Worm (Caenorhabditis elegans): Measurements from ENCODE around the gene W03F8.6.

The W03F8.6 gene

DNA sequence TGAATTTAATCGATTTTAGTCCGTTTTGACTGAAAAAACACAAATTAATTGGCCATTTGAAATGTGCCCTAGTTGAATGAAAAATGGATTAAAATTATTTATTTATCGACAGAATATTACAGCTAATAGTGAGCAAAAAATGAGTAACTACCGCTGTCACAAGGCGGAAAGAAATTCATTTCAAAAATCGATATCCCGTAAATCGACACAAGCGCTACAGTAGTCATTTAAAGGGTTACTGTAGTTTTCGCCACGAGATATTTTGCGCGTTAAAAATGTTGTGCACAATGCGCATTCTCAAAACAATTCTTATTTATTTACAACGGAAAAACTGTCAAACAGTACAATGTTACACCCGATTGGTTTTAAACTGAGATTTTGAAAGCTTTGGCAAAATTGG is 24.2 kb upstream of the W03F8.6 start (continued):
- TF ChIP-seq pax-3 (tag; optimal IDR thresholded peaks at IDR 0.05) (no peak), elt-2 (tag; optimal IDR thresholded peaks at IDR 0.05) (no peak)

DNA sequence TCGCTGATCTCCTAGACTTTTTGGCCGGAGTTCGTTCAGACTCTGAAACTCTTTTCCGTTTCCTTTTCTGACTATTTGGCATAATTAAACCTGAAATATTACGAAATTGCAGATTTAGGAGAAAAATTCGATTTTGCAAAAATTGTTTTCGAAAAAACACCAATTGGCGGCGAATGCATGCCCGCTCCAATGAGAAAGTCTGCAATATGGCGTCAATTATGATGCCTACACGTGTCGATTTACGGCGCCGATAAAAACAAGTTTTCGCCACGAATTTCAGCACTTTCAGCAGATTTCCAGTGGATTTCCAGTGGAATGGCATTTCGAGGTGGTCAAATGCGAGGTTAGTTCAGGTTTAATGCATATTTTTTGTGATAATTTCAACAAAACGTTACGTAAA is 23.0 kb upstream of the W03F8.6 start, which contains the start of the genes Y59E9AL.36 and nbet-1:
Gene Y59E9AL.36 (minus strand): TSS at position 92 of the 400 bp plus-strand sequence.
Gene nbet-1 (plus strand): TSS at position 112 of the 400 bp plus-strand sequence.
- TF ChIP-seq aha-1 (tag; optimal IDR thresholded peaks at IDR 0.05) = no peak
- TF ChIP-seq tbx-2 (tag; optimal IDR thresholded peaks at IDR 0.05) = peak; percentile 70
- no peak for TF ChIP-seq ceh-8 (GFP tag; optimal IDR thresholded peaks at IDR 0.05)
- TF ChIP-seq snu-23 (GFP tag; optimal IDR thresholded peaks at IDR 0.05) = peak; percentile 84
- TF ChIP-seq lir-3 (tag; optimal IDR thresholded peaks at IDR 0.05; ENCODE audit: poor library complexity) = no peak
- TF ChIP-seq irx-1 (tag; optimal IDR thresholded peaks at IDR 0.05) = peak; percentile 61
- no peak for TF ChIP-seq hlh-17 (GFP tag; optimal IDR thresholded peaks at IDR 0.05; ENCODE audit: borderline replicate concordance)
- TF ChIP-seq unc-130 (tag; optimal IDR thresholded peaks at IDR 0.05) = peak; percentile 89
- peak; percentile 84 for TF ChIP-seq rnt-1 (tag; optimal IDR thresholded peaks at IDR 0.05)
- peak; percentile 70 for TF ChIP-seq skn-1 (tag; optimal IDR thresholded peaks at IDR 0.05)
- TF ChIP-seq elt-2 (tag; optimal IDR thresholded peaks at IDR 0.05) = peak; percentile 15
- no peak for TF ChIP-seq unc-62 (GFP tag; optimal IDR thresholded peaks at IDR 0.05)
- no peak for TF ChIP-seq unc-30 (tag; optimal IDR thresholded peaks at IDR 0.05)
- TF ChIP-seq lin-14 (GFP tag; optimal IDR thresholded peaks at IDR 0.05) = peak; percentile 73
- no peak for TF ChIP-seq zag-1 (tag; optimal IDR thresholded peaks at IDR 0.05)
- peak; percentile 84 to 90 (median 89) for TF ChIP-seq dpl-1 (GFP tag; optimal IDR thresholded peaks at IDR 0.05)
- TF ChIP-seq nhr-84 (tag; optimal IDR thresholded peaks at IDR 0.05) = no peak
- peak; percentile 60 for TF ChIP-seq jun-1 (tag; optimal IDR thresholded peaks at IDR 0.05)
- TF ChIP-seq C04F5.9 (tag; optimal IDR thresholded peaks at IDR 0.05) = peak; percentile 41
- TF ChIP-seq mef-2 (tag; optimal IDR thresholded peaks at IDR 0.05) = no peak
- TF ChIP-seq mep-1 (tag; optimal IDR thresholded peaks at IDR 0.05) = peak; percentile 86
- TF ChIP-seq snpc-4 (tag; optimal IDR thresholded peaks at IDR 0.05) = peak; percentile 45
- TF ChIP-seq egl-27 (tag; optimal IDR thresholded peaks at IDR 0.05) = no peak
- peak; percentile 81 to 90 for TF ChIP-seq lsy-2 (tag; optimal IDR thresholded peaks at IDR 0.05)
- peak; percentile 56 for TF ChIP-seq unc-86 (tag; optimal IDR thresholded peaks at IDR 0.05)
- no peak for TF ChIP-seq C34B4.2 (tag; optimal IDR thresholded peaks at IDR 0.05)
- TF ChIP-seq ama-1 (optimal IDR thresholded peaks at IDR 0.05) = no peak
- no peak for TF ChIP-seq ces-1 (GFP tag; optimal IDR thresholded peaks at IDR 0.05)
- no peak for TF ChIP-seq tlp-1 (tag; optimal IDR thresholded peaks at IDR 0.05)
- no peak for TF ChIP-seq mab-9 (GFP tag; IDR thresholded peaks at IDR 0.05)
- peak; percentile 21 for TF ChIP-seq zip-4 (GFP tag; optimal IDR thresholded peaks at IDR 0.05)
- no peak for TF ChIP-seq nhr-28 (tag; optimal IDR thresholded peaks at IDR 0.05)
- TF ChIP-seq Y116A8C.19 (tag; optimal IDR thresholded peaks at IDR 0.05; ENCODE audit: borderline replicate concordance) = no peak
- peak; percentile 35; the same call in 1 of the 2 replicates for TF ChIP-seq ceh-88 (GFP tag; IDR thresholded peaks at IDR 0.05)
- peak; percentile 85 for TF ChIP-seq nhr-47 (tag; optimal IDR thresholded peaks at IDR 0.05)
- peak; percentile 61 for TF ChIP-seq lin-13 (GFP tag; optimal IDR thresholded peaks at IDR 0.05)
- TF ChIP-seq C16A3.4 (tag; optimal IDR thresholded peaks at IDR 0.05) = peak; percentile 90
- peak; percentile 86 to 95 for TF ChIP-seq lin-35 (GFP tag; optimal IDR thresholded peaks at IDR 0.05)
- no peak for TF ChIP-seq hlh-4 (tag; optimal IDR thresholded peaks at IDR 0.05)
- TF ChIP-seq lin-15B (tag; optimal IDR thresholded peaks at IDR 0.05) = peak; percentile 97
- TF ChIP-seq aly-2 (tag; optimal IDR thresholded peaks at IDR 0.05) = no peak
- no peak for TF ChIP-seq pax-3 (tag; optimal IDR thresholded peaks at IDR 0.05)
- no peak for TF ChIP-seq ets-5 (GFP tag; IDR thresholded peaks at IDR 0.05)
- TF ChIP-seq nhr-90 (tag; optimal IDR thresholded peaks at IDR 0.05; ENCODE audit: poor library complexity) = peak; percentile 65
- TF ChIP-seq efl-1 (optimal IDR thresholded peaks at IDR 0.05) = peak; percentile 89 to 91
- peak; percentile 89 to 99 for TF ChIP-seq efl-1 (GFP tag; optimal IDR thresholded peaks at IDR 0.05 in 1 of 2)
- TF ChIP-seq lin-39 (tag; optimal IDR thresholded peaks at IDR 0.05) = peak; percentile 13
- no peak for TF ChIP-seq sox-4 (tag; optimal IDR thresholded peaks at IDR 0.05)
- TF ChIP-seq fos-1 (tag; optimal IDR thresholded peaks at IDR 0.05) = peak; percentile 57
- no peak for TF ChIP-seq pqm-1 (tag; optimal IDR thresholded peaks at IDR 0.05)
- TF ChIP-seq blmp-1 (tag; optimal IDR thresholded peaks at IDR 0.05) = peak; percentile 43
- TF ChIP-seq nhr-237 (tag; optimal IDR thresholded peaks at IDR 0.05) = no peak
